Fruit fly (Drosophila melanogaster): ENCODE results near the gene Prosbeta3.

DNA sequence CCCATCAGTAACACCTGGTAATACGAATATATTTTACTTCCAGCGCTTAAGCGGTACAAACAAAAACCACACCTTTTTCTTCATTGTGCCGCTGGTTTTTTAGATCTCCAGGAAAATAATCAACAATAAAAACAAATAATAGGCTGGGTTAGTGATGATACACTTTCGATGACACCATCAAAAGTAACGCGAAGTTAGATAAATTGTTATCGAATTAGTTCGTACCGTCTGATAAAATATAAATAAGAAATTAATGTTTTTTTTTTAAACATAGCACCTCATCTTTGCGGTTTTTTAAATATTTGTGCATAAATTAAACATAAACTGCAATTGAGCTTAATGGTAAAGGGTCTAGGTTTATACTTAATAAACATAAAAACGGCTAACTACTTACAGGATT lies 21.9 kb downstream of the Prosbeta3 start, which contains the start of gene RagA-B:
- TF ChIP-seq CG8478 (optimal IDR thresholded peaks at IDR 0.05) (no peak), CTCF (optimal IDR thresholded peaks at IDR 0.05) (no peak)

All from S2 (cell line).